Worm (Caenorhabditis elegans) whole organism, L1 larva: ENCODE data around the gene F17C11.12.

ENCODE experiments used
- elt-2 ChIP-seq: sonication (generic microtip); optimal IDR thresholded peaks from 2 replicates; lab custom pipeline; 2016; ENCODE audit warnings: missing genetic modification characterization, mild to moderate bottlenecking, inconsistent platforms, missing compliant biosample characterization, missing genetic modification reagents
- elt-3 ChIP-seq, 6 experiments: fragments of 150-350 bp in 1 of 6; sonication (generic microtip); optimal IDR thresholded peaks; 2 replicates each; lab custom pipeline; 2017 to 2018; ENCODE audit warnings: missing biosample characterization in 6 of 6, missing genetic modification characterization in 6 of 6, inconsistent platforms in 1 of 6
- grh-1 ChIP-seq: fragments of 200-800 bp; sonication (Bioruptor generic); IDR thresholded peaks from 2 replicates; pipeline ENCODE4 v1.3.6; 2022; ENCODE audit warnings: missing genetic modification reagents, missing genetic modification characterization, missing compliant biosample characterization
- mdl-1 ChIP-seq, 2 experiments: fragments of 150-350 bp; optimal IDR thresholded peaks; 2 replicates each; lab custom pipeline; 2014 to 2017; ENCODE audit warnings: missing biosample characterization in 2 of 2, missing genetic modification characterization in 2 of 2, inconsistent platforms in 1 of 2
- nhr-90 ChIP-seq: sonication (generic microtip); optimal IDR thresholded peaks from 2 replicates; lab custom pipeline; 2016; ENCODE audit warnings: mild to moderate bottlenecking, missing genetic modification characterization, missing compliant biosample characterization; ENCODE audit not compliant: poor library complexity
- pag-3 ChIP-seq: sonication (generic microtip); optimal IDR thresholded peaks from 2 replicates; lab custom pipeline; 2017; ENCODE audit warnings: missing genetic modification characterization, mild to moderate bottlenecking, missing compliant biosample characterization, antibody characterized with exemption, borderline replicate concordance; ENCODE audit not compliant: insufficient read depth
- unc-62 ChIP-seq: fragments of 150-350 bp; optimal IDR thresholded peaks from 2 replicates; lab custom pipeline; 2014; ENCODE audit warnings: missing biosample characterization, missing genetic modification reagents, missing genetic modification characterization
- vab-15 ChIP-seq: sonication (generic microtip); optimal IDR thresholded peaks from 2 replicates; lab custom pipeline; 2017; ENCODE audit warnings: missing genotype, mild to moderate bottlenecking, missing genetic modification characterization, missing compliant biosample characterization
- ztf-4 ChIP-seq: fragments of 150-350 bp; optimal IDR thresholded peaks from 2 replicates; lab custom pipeline; 2014; ENCODE audit warnings: missing biosample characterization, missing genetic modification characterization

DNA sequence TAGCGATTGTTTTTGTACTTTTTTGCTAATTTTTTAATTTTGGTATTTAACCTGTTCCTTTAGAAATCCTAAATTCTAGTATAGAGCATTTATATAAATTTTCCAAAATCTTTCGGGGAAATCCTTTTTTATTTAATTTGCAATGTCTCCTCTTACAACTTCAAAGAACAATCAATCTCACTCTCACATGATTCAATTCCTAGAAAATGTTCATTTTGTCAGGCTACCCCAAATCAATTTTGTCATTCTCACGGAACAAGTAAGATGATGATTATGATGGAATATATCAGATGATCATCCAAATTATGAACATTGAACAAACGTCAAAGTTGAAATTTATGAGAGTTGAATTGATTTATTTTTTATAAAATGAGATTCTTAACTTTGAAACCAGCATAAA lies 574 bp upstream of the F17C11.12 start:
- TF ChIP-seq grh-1 (GFP tag; lab: Robert Waterston, UW) (no peak), elt-2 (tag; lab: Kevin White, UChicago) (no peak), pag-3 (tag; lab: Kevin White, UChicago) (no peak), elt-3 (tag; optimal IDR thresholded peaks at IDR 0.05; lab: Kevin White, UChicago) (peak in 1 of 6 experiments; percentile 65), unc-62 (GFP tag; lab: Kevin White, UChicago) (no peak), ztf-4 (tag; lab: Kevin White, UChicago) (peak; percentile 45), nhr-90 (tag; lab: Kevin White, UChicago) (no peak), mdl-1 (tag; optimal IDR thresholded peaks at IDR 0.05; lab: Kevin White, UChicago) (no peak), vab-15 (tag; lab: Kevin White, UChicago) (no peak)
